Fruit fly (Drosophila melanogaster) whole organism, embryonic: ENCODE results near the gene Sik2.
A peak's percentile ranks its signal among the peaks of the same experiment; 100 is the strongest.

Source experiments
- Atf6 ChIP-seq: fragments of 200-800 bp; sonication (Bioruptor generic); IDR thresholded peaks from 2 replicates; pipeline ENCODE4 v1.3.6; 2022; ENCODE audit warnings: missing biosample characterization, missing genetic modification characterization
- Awh ChIP-seq: fragments of 200-800 bp; sonication (Bioruptor generic); IDR thresholded peaks from 2 replicates; pipeline ENCODE4, ENCODE4 v1.3.6; 2022; ENCODE audit warnings: missing biosample characterization, missing genetic modification characterization
- Blimp-1 ChIP-seq: fragments of 200-800 bp; sonication (Bioruptor generic); optimal IDR thresholded peaks from 3 replicates; lab custom pipeline; 2018; ENCODE audit warnings: missing biosample characterization, missing genetic modification characterization, mild to moderate bottlenecking, moderate library complexity, missing genetic modification reagents
- BtbVII ChIP-seq: fragments of 200-800 bp; sonication (Bioruptor generic); optimal IDR thresholded peaks from 3 replicates; lab custom pipeline; 2017; ENCODE audit warnings: missing biosample characterization, mild to moderate bottlenecking, missing genetic modification characterization
- CG1024 ChIP-seq: fragments of 200-800 bp; sonication (Bioruptor generic); IDR thresholded peaks from 2 replicates; pipeline ENCODE4 v1.3.6; 2022; ENCODE audit warnings: missing biosample characterization, missing genetic modification characterization
- CG10431 ChIP-seq: fragments of 200-800 bp; sonication (Bioruptor generic); optimal IDR thresholded peaks from 3 replicates; lab custom pipeline; 2018; ENCODE audit warnings: missing biosample characterization, mild to moderate bottlenecking, missing genetic modification characterization
- CG12155 ChIP-seq: fragments of 200-800 bp; sonication (Bioruptor generic); optimal IDR thresholded peaks from 3 replicates; lab custom pipeline; 2016; ENCODE audit warnings: missing biosample characterization, missing genetic modification characterization
- CG12659 ChIP-seq: fragments of 200-800 bp; sonication (Bioruptor generic); optimal IDR thresholded peaks from 3 replicates; lab custom pipeline; 2017; ENCODE audit warnings: mild to moderate bottlenecking, missing biosample characterization, missing genetic modification reagents, missing genetic modification characterization
- CG13296 ChIP-seq: fragments of 200-800 bp; sonication (Bioruptor generic); optimal IDR thresholded peaks from 3 replicates; lab custom pipeline; 2018; ENCODE audit warnings: missing biosample characterization, mild to moderate bottlenecking, missing genetic modification characterization
- CG13424 ChIP-seq: fragments of 200-800 bp; sonication (Bioruptor generic); optimal IDR thresholded peaks from 2 replicates; lab custom pipeline; 2019; ENCODE audit warnings: missing biosample characterization, mild to moderate bottlenecking, missing genetic modification characterization, moderate library complexity
- CG14441 ChIP-seq: fragments of 200-800 bp; sonication (Bioruptor generic); IDR thresholded peaks from 2 replicates; pipeline ENCODE4 v1.3.6; 2022; ENCODE audit warnings: missing biosample characterization, missing genetic modification characterization
- CG17186 ChIP-seq: fragments of 200-800 bp; sonication (Bioruptor generic); optimal IDR thresholded peaks from 3 replicates; lab custom pipeline; 2017; ENCODE audit warnings: missing biosample characterization, missing genetic modification reagents, missing genetic modification characterization
- CG17385 ChIP-seq: fragments of 200-800 bp; sonication (Bioruptor generic); optimal IDR thresholded peaks from 3 replicates; lab custom pipeline; 2018; ENCODE audit warnings: missing biosample characterization, mild to moderate bottlenecking, missing genetic modification characterization
- CG17802 ChIP-seq: fragments of 200-800 bp; sonication (Bioruptor generic); optimal IDR thresholded peaks from 2 replicates; lab custom pipeline; 2018; ENCODE audit warnings: missing biosample characterization, mild to moderate bottlenecking, missing genetic modification characterization, moderate library complexity
- CG2129 ChIP-seq: fragments of 200-800 bp; sonication (Bioruptor generic); IDR thresholded peaks from 2 replicates; pipeline ENCODE4 v1.3.6; 2022; ENCODE audit warnings: missing biosample characterization, missing genetic modification characterization; ENCODE audit not compliant: partially characterized antibody
- CG31388 ChIP-seq: fragments of 200-800 bp; sonication (Bioruptor generic); optimal IDR thresholded peaks from 2 replicates; lab custom pipeline; 2016; ENCODE audit warnings: missing biosample characterization, missing genetic modification characterization
- CG3281 ChIP-seq: fragments of 200-800 bp; sonication (Bioruptor generic); optimal IDR thresholded peaks from 3 replicates; lab custom pipeline; 2017; ENCODE audit warnings: missing biosample characterization, mild to moderate bottlenecking, missing genetic modification characterization
- CG33213 ChIP-seq: fragments of 200-800 bp; sonication (Bioruptor generic); optimal IDR thresholded peaks from 3 replicates; lab custom pipeline; 2016; ENCODE audit warnings: missing biosample characterization, missing genetic modification characterization
- CG3838 ChIP-seq: fragments of 200-800 bp; sonication (Bioruptor generic); optimal IDR thresholded peaks from 3 replicates; lab custom pipeline; 2016; ENCODE audit warnings: missing biosample characterization, missing genetic modification characterization
- CG42726 ChIP-seq: fragments of 200-800 bp; sonication (Bioruptor generic); IDR thresholded peaks from 2 replicates; pipeline ENCODE4 v1.3.6; 2022; ENCODE audit warnings: missing biosample characterization, missing genetic modification characterization; ENCODE audit not compliant: partially characterized antibody
- CG4707 ChIP-seq: fragments of 200-800 bp; sonication (Bioruptor generic); optimal IDR thresholded peaks from 2 replicates; lab custom pipeline; 2018; ENCODE audit warnings: missing biosample characterization, mild to moderate bottlenecking, missing genetic modification characterization, moderate library complexity
- CG7271 ChIP-seq: fragments of 200-800 bp; sonication (Bioruptor generic); optimal IDR thresholded peaks from 2 replicates; lab custom pipeline; 2018; ENCODE audit warnings: missing biosample characterization, mild to moderate bottlenecking, missing genetic modification characterization, moderate library complexity
- CG7963 ChIP-seq: fragments of 200-800 bp; sonication (Bioruptor generic); IDR thresholded peaks from 3 replicates; pipeline ENCODE4 v1.3.6; 2022; ENCODE audit warnings: missing biosample characterization, missing genetic modification characterization; ENCODE audit not compliant: partially characterized antibody
- CG8290 ChIP-seq, 3 experiments: fragments of 200-800 bp; sonication (Bioruptor generic); optimal IDR thresholded peaks; 2 replicates each; lab custom pipeline; 2016 to 2019; ENCODE audit warnings: missing biosample characterization in 3 of 3, missing genetic modification characterization in 3 of 3, mild to moderate bottlenecking in 2 of 3, moderate library complexity in 1 of 3
- CG9727 ChIP-seq: fragments of 200-800 bp; sonication (Bioruptor generic); optimal IDR thresholded peaks from 3 replicates; lab custom pipeline; 2017; ENCODE audit warnings: missing biosample characterization, mild to moderate bottlenecking, missing genetic modification characterization
- Drgx ChIP-seq: fragments of 200-800 bp; sonication (Bioruptor generic); IDR thresholded peaks from 2 replicates; pipeline ENCODE4 v1.3.6; 2022; ENCODE audit warnings: missing biosample characterization, missing genetic modification characterization
- HmgZ ChIP-seq: fragments of 200-800 bp; sonication (Bioruptor generic); optimal IDR thresholded peaks from 2 replicates; lab custom pipeline; 2018; ENCODE audit warnings: missing biosample characterization, mild to moderate bottlenecking, missing genetic modification characterization
- Lhr ChIP-seq: fragments of 200-800 bp; sonication (Bioruptor generic); optimal IDR thresholded peaks from 3 replicates; lab custom pipeline; 2017; ENCODE audit warnings: mild to moderate bottlenecking, missing biosample characterization, missing genetic modification reagents, missing genetic modification characterization
- Neu2 ChIP-seq: fragments of 200-800 bp; sonication (Bioruptor generic); optimal IDR thresholded peaks from 3 replicates; lab custom pipeline; 2016; ENCODE audit warnings: missing biosample characterization, missing genetic modification characterization, borderline replicate concordance
- Nf-YB ChIP-seq: fragments of 200-800 bp; sonication (Bioruptor generic); optimal IDR thresholded peaks from 3 replicates; lab custom pipeline; 2019; ENCODE audit warnings: missing biosample characterization, mild to moderate bottlenecking, missing genetic modification characterization, moderate library complexity
- Opbp ChIP-seq: fragments of 200-800 bp; sonication (Bioruptor generic); IDR thresholded peaks from 3 replicates; pipeline ENCODE4 v1.3.6; 2022; ENCODE audit warnings: missing biosample characterization, missing genetic modification characterization; ENCODE audit not compliant: partially characterized antibody
- Rfx ChIP-seq: fragments of 200-800 bp; sonication (Bioruptor generic); IDR thresholded peaks from 2 replicates; pipeline ENCODE4 v1.3.6; 2022; ENCODE audit warnings: missing biosample characterization, missing genetic modification characterization
- Taf1 ChIP-seq: fragments of 200-800 bp; sonication (Bioruptor generic); IDR thresholded peaks from 2 replicates; pipeline ENCODE4 v1.3.6; 2022; ENCODE audit warnings: missing biosample characterization, missing genetic modification characterization
- abd-A ChIP-seq: fragments of 200-800 bp; sonication (Bioruptor generic); optimal IDR thresholded peaks from 3 replicates; lab custom pipeline; 2019; ENCODE audit warnings: missing biosample characterization, mild to moderate bottlenecking, missing genetic modification characterization, moderate library complexity
- bcd ChIP-seq: fragments of 200-800 bp; sonication (Bioruptor generic); optimal IDR thresholded peaks from 2 replicates; lab custom pipeline; 2017; ENCODE audit warnings: missing biosample characterization, mild to moderate bottlenecking, missing genetic modification characterization
- cas ChIP-seq: fragments of 200-800 bp; sonication (Bioruptor generic); IDR thresholded peaks from 2 replicates; pipeline ENCODE4 v1.3.6; 2022; ENCODE audit warnings: missing biosample characterization, missing genetic modification characterization
- chinmo ChIP-seq: fragments of 200-800 bp; sonication (Bioruptor generic); IDR thresholded peaks from 4 replicates; pipeline ENCODE4 v1.3.6; 2022; ENCODE audit warnings: missing biosample characterization, missing genetic modification characterization; ENCODE audit not compliant: partially characterized antibody
- chm ChIP-seq: fragments of 200-800 bp; sonication (Bioruptor generic); IDR thresholded peaks from 2 replicates; pipeline ENCODE4 v1.3.6; 2022; ENCODE audit warnings: missing biosample characterization, missing genetic modification characterization
- da ChIP-seq: fragments of 200-800 bp; sonication (Bioruptor generic); optimal IDR thresholded peaks from 2 replicates; lab custom pipeline; 2016; ENCODE audit warnings: missing biosample characterization, missing genetic modification characterization
- ems ChIP-seq: fragments of 200-800 bp; sonication (Bioruptor generic); optimal IDR thresholded peaks from 3 replicates; lab custom pipeline; 2016; ENCODE audit warnings: missing biosample characterization, missing genetic modification characterization
- esg ChIP-seq: fragments of 200-800 bp; sonication (Bioruptor generic); conservative IDR thresholded peaks from 2 replicates; pipeline ENCODE4 v1.3.6; 2022; ENCODE audit warnings: missing biosample characterization, missing genetic modification characterization
- jigr1 ChIP-seq: fragments of 200-800 bp; sonication (Bioruptor generic); IDR thresholded peaks from 3 replicates; pipeline ENCODE4 v1.3.6; 2022; ENCODE audit warnings: missing biosample characterization, missing genetic modification characterization
- knrl ChIP-seq: fragments of 200-800 bp; sonication (Bioruptor generic); IDR thresholded peaks from 3 replicates; pipeline ENCODE4 v1.3.6; 2022; ENCODE audit warnings: missing biosample characterization, missing genetic modification characterization; ENCODE audit not compliant: partially characterized antibody
- odd ChIP-seq: fragments of 200-800 bp; sonication (Bioruptor generic); optimal IDR thresholded peaks from 2 replicates; lab custom pipeline; 2017; ENCODE audit warnings: missing biosample characterization, mild to moderate bottlenecking, missing genetic modification characterization
- onecut ChIP-seq: fragments of 200-800 bp; sonication (Bioruptor generic); IDR thresholded peaks from 2 replicates; pipeline ENCODE4 v1.3.6; 2022; ENCODE audit warnings: missing biosample characterization, missing genetic modification characterization
- pros ChIP-seq: fragments of 200-800 bp; sonication (Bioruptor generic); optimal IDR thresholded peaks from 3 replicates; lab custom pipeline; 2019; ENCODE audit warnings: missing biosample characterization, mild to moderate bottlenecking, missing genetic modification characterization, moderate library complexity
- shn ChIP-seq: fragments of 200-800 bp; sonication (Bioruptor generic); optimal IDR thresholded peaks from 3 replicates; lab custom pipeline; 2016; ENCODE audit warnings: missing biosample characterization, missing genetic modification characterization
- sug ChIP-seq: fragments of 200-800 bp; optimal IDR thresholded peaks from 2 replicates; lab custom pipeline; 2019; ENCODE audit warnings: missing biosample characterization, mild to moderate bottlenecking, missing genetic modification characterization, moderate library complexity
- yki ChIP-seq: fragments of >200 bp; optimal IDR thresholded peaks from 3 replicates; lab custom pipeline; 2018

Gene Sik2

dm6 chrX:2005840-2006239 is 55.9 kb downstream of the Sik2 start (continued):
- TF ChIP-seq CG3838 (peak; percentile 7), CG12659 (GFP tag; lab: Kevin White, UChicago) (peak; percentile 72), HmgZ (tag; lab: Kevin White, UChicago) (peak; percentile 41), jigr1 (GFP tag; lab: Robert Waterston, UW) (no peak), bcd (peak; percentile 74), CG12155 (no peak), da (GFP tag; lab: Kevin White, UChicago) (peak; percentile 26), CG1024 (GFP tag; lab: Robert Waterston, UW) (0 out of 2 replicates have a peak, but pooled peaks have one; percentile 26), Atf6 (peak; percentile 45; the same call in 1 of the 2 replicates), CG2129 (GFP tag; lab: Robert Waterston, UW) (no peak), CG33213 (GFP tag; lab: Kevin White, UChicago) (peak; percentile 77), CG17802 (tag; lab: Kevin White, UChicago) (peak; percentile 53), CG42726 (GFP tag; lab: Robert Waterston, UW) (no peak), CG7963 (GFP tag; lab: Robert Waterston, UW) (0 out of 3 replicates have a peak, but pooled peaks have one; percentile 17), CG9727 (GFP tag; lab: Kevin White, UChicago) (peak; percentile 63), BtbVII (GFP tag; lab: Kevin White, UChicago) (peak; percentile 70), CG3281 (GFP tag; lab: Kevin White, UChicago) (peak; percentile 62), chinmo (GFP tag; lab: Robert Waterston, UW) (0 out of 4 replicates have a peak, but pooled peaks have one; percentile 23), Neu2 (GFP tag; lab: Kevin White, UChicago) (no peak), Lhr (GFP tag; lab: Kevin White, UChicago) (peak; percentile 60), CG17186 (no peak), ems (GFP tag; lab: Kevin White, UChicago) (peak; percentile 57), CG4707 (peak; percentile 85), Rfx (GFP tag; lab: Robert Waterston, UW) (peak; percentile 67), knrl (no peak), esg (GFP tag; lab: Robert Waterston, UW) (no peak), cas (no peak), CG13296 (GFP tag; lab: Kevin White, UChicago) (peak; percentile 82), yki (lab: Kevin White, UChicago) (no peak), chm (peak; percentile 78), CG14441 (peak; percentile 54; the same call in 1 of the 2 replicates), CG10431 (GFP tag; lab: Kevin White, UChicago) (peak; percentile 75), Nf-YB (GFP tag; lab: Kevin White, UChicago) (peak; percentile 39), pros (GFP tag; lab: Kevin White, UChicago) (peak; percentile 14), onecut (GFP tag; lab: Robert Waterston, UW) (peak; percentile 61), Drgx (0 out of 2 replicates have a peak, but pooled peaks have one; percentile 18), odd (peak; percentile 77), shn (GFP tag; lab: Kevin White, UChicago) (peak; percentile 58), sug (tag; lab: Kevin White, UChicago) (peak; percentile 53), Blimp-1 (GFP tag; lab: Kevin White, UChicago) (peak; percentile 47), CG7271 (tag; lab: Kevin White, UChicago) (peak; percentile 58), Awh (GFP tag; lab: Robert Waterston, UW) (peak; percentile 54), Opbp (peak; percentile 54; the same call in 2 of the 3 replicates), CG17385 (peak; percentile 77), CG13424 (peak; percentile 42), Taf1 (GFP tag; lab: Robert Waterston, UW) (no peak), CG31388 (GFP tag; lab: Kevin White, UChicago) (no peak), CG8290 (GFP tag; optimal IDR thresholded peaks at IDR 0.05; lab: Kevin White, UChicago) (peak; percentile 83), CG8290 (tag; optimal IDR thresholded peaks at IDR 0.05; lab: Kevin White, UChicago) (peak in 1 of 2 experiments; percentile 72), abd-A (tag; lab: Kevin White, UChicago) (no peak)
